Fruit fly (Drosophila melanogaster): Measurements from ENCODE around the gene CG14312.

The CG14312 gene

DNA sequence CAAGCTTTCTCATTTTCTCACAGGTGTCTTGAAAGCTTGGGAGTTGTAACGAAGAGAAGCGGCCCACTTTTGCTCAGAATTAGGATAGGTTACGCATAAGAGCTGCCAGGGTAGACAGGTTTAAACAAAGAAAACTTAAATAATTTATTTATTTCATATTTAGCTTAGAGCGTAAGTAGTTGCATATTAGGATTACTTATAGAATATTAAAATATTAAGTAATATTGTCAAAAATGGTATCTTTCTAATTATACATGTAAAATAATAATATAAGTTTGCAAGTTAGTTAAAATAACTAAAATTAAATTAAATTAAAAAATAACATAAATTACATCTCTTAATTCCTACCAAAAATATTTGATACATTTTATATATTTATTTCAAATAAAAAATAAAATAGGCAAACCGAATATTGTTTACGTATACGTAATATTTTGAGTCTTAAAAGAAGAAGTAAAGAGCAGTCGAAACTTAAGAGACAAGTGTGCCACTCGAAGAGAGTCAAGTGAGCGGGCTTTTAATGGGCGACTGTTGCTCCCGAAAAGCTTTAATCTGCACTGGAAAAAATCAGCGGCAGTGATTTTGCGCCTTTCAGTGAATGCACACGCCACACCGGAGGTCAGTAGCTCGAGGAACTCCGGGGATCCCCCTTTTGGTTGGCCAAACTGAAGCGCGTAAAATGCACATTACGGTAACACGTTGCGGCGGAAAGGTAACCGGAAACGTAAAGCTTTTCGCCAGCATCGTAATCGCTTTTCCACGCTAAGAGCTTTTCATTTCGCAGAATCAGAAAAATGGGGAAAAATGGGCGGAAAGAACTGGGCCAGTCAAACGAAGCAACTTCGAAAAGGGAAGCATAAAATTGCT lies 31.7 kb upstream of the CG14312 start (continued):
- TF ChIP-seq Ssrp (tag; optimal IDR thresholded peaks at IDR 0.05): no peak
- TF ChIP-seq gfzf (GFP tag; optimal IDR thresholded peaks at IDR 0.05): no peak
- peak; percentile 21 for TF ChIP-seq ems (GFP tag; optimal IDR thresholded peaks at IDR 0.05)
- TF ChIP-seq sens (GFP tag): peak; percentile 82
- peak; percentile 36 for TF ChIP-seq lilli (GFP tag; optimal IDR thresholded peaks at IDR 0.05)
- no peak for TF ChIP-seq ham (GFP tag; IDR thresholded peaks at IDR 0.05)
- TF ChIP-seq Myb (GFP tag; optimal IDR thresholded peaks at IDR 0.05): peak; percentile 5
- TF ChIP-seq PHDP (tag; optimal IDR thresholded peaks at IDR 0.05): peak; percentile 28
- TF ChIP-seq CG11723 (GFP tag; optimal IDR thresholded peaks at IDR 0.05): no peak
- peak; percentile 6 for TF ChIP-seq CTCF (GFP tag; optimal IDR thresholded peaks at IDR 0.05)
- no peak for TF ChIP-seq cwo (GFP tag; optimal IDR thresholded peaks at IDR 0.05)
- peak in 1 of 2 experiments; percentile 23 for TF ChIP-seq Pdp1 (GFP tag; optimal IDR thresholded peaks at IDR 0.05)
- no peak for TF ChIP-seq dan (GFP tag; IDR thresholded peaks at IDR 0.05)
- TF ChIP-seq amos (GFP tag; IDR thresholded peaks at IDR 0.05; ENCODE audit: partially characterized antibody): no peak
- TF ChIP-seq D (optimal IDR thresholded peaks at IDR 0.05): no peak
- TF ChIP-seq D (GFP tag; optimal IDR thresholded peaks at IDR 0.05): no peak
- peak; percentile 44; the same call in 1 of the 3 replicates for TF ChIP-seq CG11695 (GFP tag; IDR thresholded peaks at IDR 0.05)
- no peak for TF ChIP-seq CG10979 (tag; optimal IDR thresholded peaks at IDR 0.05)
- 0 out of 3 replicates have a peak, but pooled peaks have one; percentile 23 for TF ChIP-seq CG34422 (GFP tag; IDR thresholded peaks at IDR 0.05)
- TF ChIP-seq MBD-R2 (GFP tag; IDR thresholded peaks at IDR 0.05): peak; percentile 21; the same call in 1 of the 2 replicates
- TF ChIP-seq dmrt99B (tag; optimal IDR thresholded peaks at IDR 0.05): peak; percentile 15
- TF ChIP-seq bab2 (GFP tag; optimal IDR thresholded peaks at IDR 0.05): no peak
- TF ChIP-seq D19B (GFP tag; optimal IDR thresholded peaks at IDR 0.05): no peak
- peak; percentile 96 for TF ChIP-seq abd-A (tag; optimal IDR thresholded peaks at IDR 0.05)
- peak; percentile 5 for TF ChIP-seq vfl (GFP tag; optimal IDR thresholded peaks at IDR 0.05)
- TF ChIP-seq CG2120 (GFP tag; optimal IDR thresholded peaks at IDR 0.05): peak; percentile 55
- no peak for TF ChIP-seq CG3065 (GFP tag; optimal IDR thresholded peaks at IDR 0.05)
- TF ChIP-seq CG7839 (tag; optimal IDR thresholded peaks at IDR 0.05): peak; percentile 36
- no peak for TF ChIP-seq da (GFP tag; optimal IDR thresholded peaks at IDR 0.05)
- no peak for TF ChIP-seq chm (GFP tag; IDR thresholded peaks at IDR 0.05)
- no peak for TF ChIP-seq lov (optimal IDR thresholded peaks at IDR 0.05)
- 0 out of 3 replicates have a peak, but pooled peaks have one; percentile 47 for TF ChIP-seq lov (GFP tag; IDR thresholded peaks at IDR 0.05)
- peak; percentile 56; the same call in 2 of the 3 replicates for TF ChIP-seq CG17361 (GFP tag; IDR thresholded peaks at IDR 0.05)
- no peak for TF ChIP-seq ssp (GFP tag; IDR thresholded peaks at IDR 0.05)
- peak; percentile 30 for TF ChIP-seq disco-r (GFP tag; optimal IDR thresholded peaks at IDR 0.05)
- peak; percentile 19 for TF ChIP-seq CG12391 (tag; optimal IDR thresholded peaks at IDR 0.05)
- TF ChIP-seq grau (tag; optimal IDR thresholded peaks at IDR 0.05): peak; percentile 46
- peak; percentile 56 for TF ChIP-seq Antp (GFP tag; optimal IDR thresholded peaks at IDR 0.05)
- TF ChIP-seq CG6765 (GFP tag; optimal IDR thresholded peaks at IDR 0.05): no peak
- TF ChIP-seq tgo (GFP tag; IDR thresholded peaks at IDR 0.05): peak; percentile 20; the same call in 1 of the 3 replicates
- TF ChIP-seq CG6854 (GFP tag; optimal IDR thresholded peaks at IDR 0.05): peak; percentile 59
- TF ChIP-seq sisA (GFP tag; IDR thresholded peaks at IDR 0.05): peak; percentile 48
- TF ChIP-seq CG15269 (tag; optimal IDR thresholded peaks at IDR 0.05): peak; percentile 7
- TF ChIP-seq Rfx (GFP tag; IDR thresholded peaks at IDR 0.05): peak; percentile 67
- TF ChIP-seq CG10654 (GFP tag; optimal IDR thresholded peaks at IDR 0.05): no peak
- peak; percentile 14 for TF ChIP-seq CG9609 (GFP tag; optimal IDR thresholded peaks at IDR 0.05)
- TF ChIP-seq pb (GFP tag; optimal IDR thresholded peaks at IDR 0.05): peak; percentile 4
- no peak for TF ChIP-seq CG1832 (GFP tag; optimal IDR thresholded peaks at IDR 0.05)
- TF ChIP-seq CG13287 (GFP tag; IDR thresholded peaks at IDR 0.05; ENCODE audit: partially characterized antibody): peak; percentile 28; the same call in 1 of the 2 replicates
- TF ChIP-seq HLH54F (GFP tag; optimal IDR thresholded peaks at IDR 0.05): peak; percentile 18
